Worm (Caenorhabditis elegans) whole organism, L2 larva: ENCODE data around the gene cyp-33E1.

ENCODE experiments used
- C34F6.9 ChIP-seq: fragments of 150-350 bp; optimal IDR thresholded peaks from 2 replicates; lab custom pipeline; 2014; ENCODE audit warnings: missing biosample characterization, missing genetic modification characterization
- F13H6.1 ChIP-seq: sonication (generic microtip); optimal IDR thresholded peaks from 2 replicates; lab custom pipeline; 2016; ENCODE audit warnings: missing genetic modification characterization, missing compliant biosample characterization
- R02D3.7 ChIP-seq: fragments of 150-350 bp; optimal IDR thresholded peaks from 2 replicates; lab custom pipeline; 2014; ENCODE audit warnings: missing biosample characterization, missing genetic modification characterization
- ZK546.5 ChIP-seq: sonication (generic microtip); optimal IDR thresholded peaks from 2 replicates; lab custom pipeline; 2017; ENCODE audit warnings: missing biosample characterization, missing genetic modification characterization
- alr-1 ChIP-seq: fragments of 150-350 bp; optimal IDR thresholded peaks from 2 replicates; lab custom pipeline; 2014; ENCODE audit warnings: missing biosample characterization, missing genetic modification characterization
- ama-1 ChIP-seq: fragments of 150-350 bp; optimal IDR thresholded peaks from 2 replicates; lab custom pipeline; 2018; ENCODE audit warnings: inconsistent platforms
- blmp-1 ChIP-seq: sonication (generic microtip); optimal IDR thresholded peaks from 2 replicates; lab custom pipeline; 2017; ENCODE audit warnings: missing genetic modification characterization, mild to moderate bottlenecking, missing compliant biosample characterization, antibody characterized with exemption, moderate library complexity; ENCODE audit not compliant: insufficient read depth
- ceh-16 ChIP-seq: fragments of 150-350 bp; optimal IDR thresholded peaks from 2 replicates; lab custom pipeline; 2014; ENCODE audit warnings: missing biosample characterization, missing genetic modification characterization
- ceh-82 ChIP-seq: fragments of 150-350 bp; optimal IDR thresholded peaks from 2 replicates; lab custom pipeline; 2014; ENCODE audit warnings: missing biosample characterization, missing genetic modification characterization
- crh-2 ChIP-seq: sonication (generic microtip); optimal IDR thresholded peaks from 2 replicates; lab custom pipeline; 2017; ENCODE audit warnings: missing biosample characterization, missing genetic modification characterization
- dmd-4 ChIP-seq: sonication (generic microtip); optimal IDR thresholded peaks from 2 replicates; lab custom pipeline; 2017; ENCODE audit warnings: missing biosample characterization, missing genetic modification characterization
- egl-27 ChIP-seq: sonication (generic microtip); optimal IDR thresholded peaks from 3 replicates; lab custom pipeline; 2017; ENCODE audit warnings: missing biosample characterization, missing genetic modification reagents, missing genetic modification characterization
- elt-3 ChIP-seq: sonication (generic microtip); optimal IDR thresholded peaks from 2 replicates; lab custom pipeline; 2017; ENCODE audit warnings: missing biosample characterization, missing genetic modification characterization
- gmeb-1 ChIP-seq: fragments of 150-350 bp; optimal IDR thresholded peaks from 2 replicates; lab custom pipeline; 2014; ENCODE audit warnings: missing biosample characterization, missing genetic modification characterization
- lin-11 ChIP-seq: fragments of 150-350 bp; sonication (generic microtip); optimal IDR thresholded peaks from 2 replicates; lab custom pipeline; 2014; ENCODE audit warnings: missing biosample characterization, missing genetic modification characterization, inconsistent platforms, mixed read lengths
- lin-13 ChIP-seq: fragments of 150-350 bp; optimal IDR thresholded peaks from 2 replicates; lab custom pipeline; 2014; ENCODE audit warnings: missing biosample characterization, missing genetic modification reagents, missing genetic modification characterization
- lin-39 ChIP-seq: fragments of 150-350 bp; optimal IDR thresholded peaks from 2 replicates; lab custom pipeline; 2014; ENCODE audit warnings: missing biosample characterization, missing genetic modification reagents, missing genetic modification characterization
- lsy-2 ChIP-seq, 2 experiments: fragments of 150-350 bp in 1 of 2; sonication (generic microtip) in 1 of 2; optimal IDR thresholded peaks; 2 replicates each; lab custom pipeline; 2014 to 2017; ENCODE audit warnings: missing biosample characterization in 2 of 2, missing genetic modification characterization in 2 of 2
- mab-5 ChIP-seq: fragments of 150-350 bp; optimal IDR thresholded peaks from 2 replicates; lab custom pipeline; 2014; ENCODE audit warnings: missing biosample characterization, missing genetic modification characterization
- mbf-1 ChIP-seq: sonication (generic microtip); optimal IDR thresholded peaks from 2 replicates; lab custom pipeline; 2017; ENCODE audit warnings: missing biosample characterization, missing genetic modification characterization
- mdl-1 ChIP-seq, 2 experiments: fragments of 150-350 bp in 1 of 2; sonication (generic microtip) in 1 of 2; optimal IDR thresholded peaks; 2 replicates each; lab custom pipeline; 2017; ENCODE audit warnings: missing biosample characterization in 2 of 2, missing genetic modification characterization in 2 of 2
- nhr-11 ChIP-seq: fragments of 150-350 bp; optimal IDR thresholded peaks from 2 replicates; lab custom pipeline; 2014; ENCODE audit warnings: missing biosample characterization, missing genetic modification characterization
- nhr-12 ChIP-seq: fragments of 150-350 bp; optimal IDR thresholded peaks from 2 replicates; lab custom pipeline; 2014; ENCODE audit warnings: missing biosample characterization, missing genetic modification characterization
- nhr-129 ChIP-seq: fragments of 150-350 bp; optimal IDR thresholded peaks from 2 replicates; lab custom pipeline; 2014; ENCODE audit warnings: missing biosample characterization, missing genetic modification characterization
- nhr-21 ChIP-seq: fragments of 150-350 bp; optimal IDR thresholded peaks from 2 replicates; lab custom pipeline; 2014; ENCODE audit warnings: missing biosample characterization, missing genetic modification characterization
- nhr-23 ChIP-seq: fragments of 150-350 bp; optimal IDR thresholded peaks from 2 replicates; lab custom pipeline; 2014; ENCODE audit warnings: missing biosample characterization, missing genetic modification reagents, missing genetic modification characterization
- nhr-25 ChIP-seq: fragments of 150-350 bp; sonication (generic microtip); optimal IDR thresholded peaks from 3 replicates; lab custom pipeline; 2014; ENCODE audit warnings: missing biosample characterization, missing genetic modification characterization
- nhr-6 ChIP-seq: fragments of 150-350 bp; optimal IDR thresholded peaks from 2 replicates; lab custom pipeline; 2014; ENCODE audit warnings: missing biosample characterization, missing genetic modification characterization
- nhr-77 ChIP-seq: fragments of 150-350 bp; optimal IDR thresholded peaks from 2 replicates; lab custom pipeline; 2014; ENCODE audit warnings: missing biosample characterization, missing genetic modification characterization
- peb-1 ChIP-seq: fragments of 150-350 bp; optimal IDR thresholded peaks from 2 replicates; lab custom pipeline; 2014; ENCODE audit warnings: missing biosample characterization, missing genetic modification characterization
- sem-4 ChIP-seq: fragments of 150-350 bp; optimal IDR thresholded peaks from 2 replicates; lab custom pipeline; 2014; ENCODE audit warnings: missing biosample characterization, missing genetic modification reagents, missing genetic modification characterization
- skn-1 ChIP-seq: sonication (generic microtip); optimal IDR thresholded peaks from 2 replicates; lab custom pipeline; 2017; ENCODE audit warnings: missing biosample characterization, missing genetic modification characterization
- sma-3 ChIP-seq: sonication (generic microtip); optimal IDR thresholded peaks from 2 replicates; lab custom pipeline; 2016; ENCODE audit warnings: missing genetic modification reagents, missing genetic modification characterization, missing compliant biosample characterization
- sma-9 ChIP-seq, 2 experiments: fragments of 150-350 bp in 1 of 2; sonication (generic microtip) in 1 of 2; optimal IDR thresholded peaks; 2 replicates each; lab custom pipeline; 2014 to 2016; ENCODE audit warnings: missing genetic modification characterization in 2 of 2, mild to moderate bottlenecking in 1 of 2, missing biosample characterization in 1 of 2, missing compliant biosample characterization in 1 of 2, missing genetic modification reagents in 1 of 2, moderate library complexity in 1 of 2
- snpc-4 ChIP-seq: fragments of 150-350 bp; optimal IDR thresholded peaks from 2 replicates; lab custom pipeline; 2014; ENCODE audit warnings: missing biosample characterization, missing genetic modification characterization
- unc-39 ChIP-seq: fragments of 150-350 bp; optimal IDR thresholded peaks from 2 replicates; lab custom pipeline; 2014; ENCODE audit warnings: missing biosample characterization, missing genetic modification characterization
- unc-55 ChIP-seq: fragments of 150-350 bp; sonication (generic microtip); optimal IDR thresholded peaks from 3 replicates; lab custom pipeline; 2014; ENCODE audit warnings: missing biosample characterization, missing genetic modification reagents, missing genetic modification characterization
- unc-62 ChIP-seq: fragments of 150-350 bp; optimal IDR thresholded peaks from 2 replicates; lab custom pipeline; 2014; ENCODE audit warnings: missing biosample characterization, missing genetic modification reagents, missing genetic modification characterization
- zag-1 ChIP-seq: fragments of 150-350 bp; optimal IDR thresholded peaks from 2 replicates; lab custom pipeline; 2014; ENCODE audit warnings: missing biosample characterization, missing genetic modification characterization
- ztf-1 ChIP-seq: fragments of 200-800 bp; sonication (Bioruptor generic); conservative IDR thresholded peaks from 2 replicates; pipeline ENCODE4 v1.3.6; 2022; ENCODE audit warnings: missing genetic modification characterization, missing compliant biosample characterization
- ztf-11 ChIP-seq: sonication (generic microtip); optimal IDR thresholded peaks from 2 replicates; lab custom pipeline; 2017; ENCODE audit warnings: missing biosample characterization, missing genetic modification characterization
- ztf-4 ChIP-seq: fragments of 150-350 bp; optimal IDR thresholded peaks from 2 replicates; lab custom pipeline; 2014; ENCODE audit warnings: missing biosample characterization, missing genetic modification characterization

Gene cyp-33E1

DNA sequence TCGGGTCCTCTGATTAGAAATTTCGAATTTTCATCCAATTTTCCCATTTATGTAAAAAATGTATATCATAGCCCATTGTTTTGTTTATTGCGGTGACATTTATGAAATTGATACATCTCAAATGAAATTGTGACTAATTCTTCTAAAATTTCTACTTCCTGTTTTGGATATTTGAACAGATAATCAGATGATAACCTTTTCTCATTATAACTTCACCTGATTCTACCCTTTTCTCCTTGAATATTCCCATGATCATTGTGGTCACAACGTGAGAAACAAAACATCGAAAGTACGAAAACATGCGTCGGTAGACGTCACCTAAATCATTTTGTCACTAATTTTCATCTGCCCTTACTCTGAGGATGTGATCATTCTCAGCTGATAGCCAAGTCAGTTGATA lies 18.2 kb downstream of the cyp-33E1 start:
- TF ChIP-seq nhr-6: no peak
- TF ChIP-seq sma-9 (GFP tag; optimal IDR thresholded peaks at IDR 0.05; lab: Kevin White, UChicago): no peak
- no peak for TF ChIP-seq sma-9 (tag; optimal IDR thresholded peaks at IDR 0.05; lab: Kevin White, UChicago)

DNA sequence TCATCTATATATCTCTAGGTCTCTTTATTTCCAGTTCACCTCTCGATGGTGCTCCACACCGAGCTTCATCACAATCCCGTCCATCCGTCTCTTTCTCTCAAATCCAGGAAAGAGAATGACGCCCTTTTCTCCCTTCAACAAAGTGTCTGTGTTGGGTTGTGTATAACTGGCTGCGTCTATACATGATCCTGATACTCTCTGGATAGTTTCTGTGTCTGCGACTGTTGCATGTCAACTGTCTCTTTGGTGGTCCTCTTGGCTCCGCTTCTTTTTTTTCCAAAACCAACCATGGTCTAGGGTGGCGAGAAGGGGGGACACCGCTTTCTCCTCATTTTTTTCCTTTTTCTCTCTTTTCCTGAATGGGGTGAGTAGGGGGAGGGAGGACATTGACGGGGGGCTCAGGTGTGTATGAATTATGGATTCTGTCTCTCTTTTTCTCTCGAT lies 18.8 kb downstream of the cyp-33E1 start:
- TF ChIP-seq sma-9 (GFP tag; optimal IDR thresholded peaks at IDR 0.05; lab: Kevin White, UChicago) (peak; percentile 63), sma-9 (tag; optimal IDR thresholded peaks at IDR 0.05; lab: Kevin White, UChicago) (no peak), ztf-1 (GFP tag; lab: Robert Waterston, UW) (no peak), unc-62 (no peak), lsy-2 (tag; optimal IDR thresholded peaks at IDR 0.05; lab: Kevin White, UChicago) (peak; percentile 35 to 59), sem-4 (peak; percentile 56), nhr-6 (no peak), mdl-1 (tag; optimal IDR thresholded peaks at IDR 0.05; lab: Kevin White, UChicago) (peak in 1 of 2 experiments; percentile 36), sma-3 (GFP tag; lab: Kevin White, UChicago) (no peak), zag-1 (tag; lab: Kevin White, UChicago) (no peak), ama-1 (lab: Kevin White, UChicago) (no peak), nhr-12 (tag; lab: Kevin White, UChicago) (no peak), ceh-82 (tag; lab: Kevin White, UChicago) (no peak), unc-55 (GFP tag; lab: Kevin White, UChicago) (peak; percentile 65), C34F6.9 (tag; lab: Kevin White, UChicago) (peak; percentile 59), gmeb-1 (no peak), nhr-129 (peak; percentile 83), snpc-4 (tag; lab: Kevin White, UChicago) (peak; percentile 39), crh-2 (peak; percentile 59), ztf-4 (tag; lab: Kevin White, UChicago) (peak; percentile 61), unc-39 (tag; lab: Kevin White, UChicago) (no peak), F13H6.1 (tag; lab: Kevin White, UChicago) (peak; percentile 86)

DNA sequence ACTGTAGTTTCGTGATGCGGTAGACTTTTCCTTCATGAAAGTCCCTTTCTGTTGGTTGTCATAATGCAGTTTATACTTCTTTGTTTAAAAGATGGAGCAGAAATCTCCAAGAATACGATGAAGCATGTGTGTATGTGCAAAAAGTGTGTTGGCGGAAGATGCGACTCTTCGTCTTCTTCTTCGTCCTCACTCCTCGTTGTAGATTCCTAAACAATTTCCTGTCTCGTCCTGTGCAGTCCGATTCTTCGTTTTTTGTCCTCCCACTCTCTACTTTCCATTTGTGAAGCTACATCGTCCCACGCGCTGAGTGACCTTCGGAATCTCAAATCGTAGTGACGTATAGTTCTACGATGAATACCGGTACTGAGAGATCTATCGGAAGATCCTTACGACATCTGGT lies 20.1 kb downstream of the cyp-33E1 start:
- no peak for TF ChIP-seq snpc-4 (tag; lab: Kevin White, UChicago)
- TF ChIP-seq nhr-21 (tag; lab: Kevin White, UChicago): no peak
- TF ChIP-seq sma-9 (GFP tag; optimal IDR thresholded peaks at IDR 0.05; lab: Kevin White, UChicago): no peak
- TF ChIP-seq sma-9 (tag; optimal IDR thresholded peaks at IDR 0.05; lab: Kevin White, UChicago): no peak
- TF ChIP-seq peb-1 (tag; lab: Kevin White, UChicago): no peak
- no peak for TF ChIP-seq nhr-11 (tag; lab: Kevin White, UChicago)
- no peak for TF ChIP-seq sma-3 (GFP tag; lab: Kevin White, UChicago)
- TF ChIP-seq nhr-129: no peak
- no peak for TF ChIP-seq F13H6.1 (tag; lab: Kevin White, UChicago)
- no peak for TF ChIP-seq ceh-82 (tag; lab: Kevin White, UChicago)
- TF ChIP-seq zag-1 (tag; lab: Kevin White, UChicago): no peak
- TF ChIP-seq lin-11 (tag; lab: Kevin White, UChicago): no peak
- no peak for TF ChIP-seq mab-5 (tag; lab: Kevin White, UChicago)
- no peak for TF ChIP-seq alr-1 (tag; lab: Kevin White, UChicago)
- TF ChIP-seq unc-62: no peak
- TF ChIP-seq elt-3: no peak
- no peak for TF ChIP-seq ceh-16

DNA sequence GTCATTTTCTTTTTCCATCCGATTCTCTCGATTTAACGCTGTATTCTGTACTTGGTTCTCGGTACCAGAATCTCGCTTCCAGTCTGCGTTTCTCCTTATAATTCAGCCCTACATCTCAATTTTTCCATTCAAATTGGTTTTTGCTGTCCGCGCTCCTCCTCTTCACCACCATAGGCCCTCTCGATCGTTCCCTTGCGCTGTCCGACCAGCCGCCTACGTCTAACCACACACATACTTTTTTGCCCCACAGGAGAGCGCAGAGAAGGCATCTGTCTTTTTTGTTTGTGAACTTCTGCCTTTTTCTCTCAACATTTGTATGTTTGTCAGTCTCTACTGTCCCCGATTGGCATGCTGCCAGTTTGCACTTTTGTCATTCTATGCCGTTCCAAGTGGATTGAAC lies 21.1 kb downstream of the cyp-33E1 start, which contains the start of gene F42A9.11:
F42A9.11 (plus strand) TSS at position 310 of the 400 bp plus-strand sequence.
- no peak for TF ChIP-seq ztf-1 (GFP tag; lab: Robert Waterston, UW)
- no peak for TF ChIP-seq nhr-12 (tag; lab: Kevin White, UChicago)
- peak; percentile 55 for TF ChIP-seq nhr-129
- no peak for TF ChIP-seq lin-39 (tag; lab: Kevin White, UChicago)
- TF ChIP-seq alr-1 (tag; lab: Kevin White, UChicago): no peak
- TF ChIP-seq sma-9 (GFP tag; optimal IDR thresholded peaks at IDR 0.05; lab: Kevin White, UChicago): peak; percentile 4
- TF ChIP-seq sma-9 (tag; optimal IDR thresholded peaks at IDR 0.05; lab: Kevin White, UChicago): no peak
- peak; percentile 19 for TF ChIP-seq sem-4
- peak; percentile 55 for TF ChIP-seq sma-3 (GFP tag; lab: Kevin White, UChicago)
- TF ChIP-seq blmp-1 (tag; lab: Kevin White, UChicago): peak; percentile 53
- no peak for TF ChIP-seq skn-1 (tag; lab: Kevin White, UChicago)
- peak in 1 of 2 experiments; percentile 1 for TF ChIP-seq lsy-2 (tag; optimal IDR thresholded peaks at IDR 0.05; lab: Kevin White, UChicago)
- no peak for TF ChIP-seq ama-1 (lab: Kevin White, UChicago)
- no peak for TF ChIP-seq nhr-77 (tag; lab: Kevin White, UChicago)
- peak; percentile 46 for TF ChIP-seq C34F6.9 (tag; lab: Kevin White, UChicago)
- TF ChIP-seq lin-11 (tag; lab: Kevin White, UChicago): no peak
- TF ChIP-seq nhr-21 (tag; lab: Kevin White, UChicago): no peak
- no peak for TF ChIP-seq elt-3
- no peak for TF ChIP-seq mdl-1 (tag; optimal IDR thresholded peaks at IDR 0.05; lab: Kevin White, UChicago)
- no peak for TF ChIP-seq lin-13 (GFP tag; lab: Kevin White, UChicago)
- peak; percentile 61 for TF ChIP-seq F13H6.1 (tag; lab: Kevin White, UChicago)
- TF ChIP-seq dmd-4 (tag; lab: Kevin White, UChicago): no peak
- TF ChIP-seq ceh-82 (tag; lab: Kevin White, UChicago): no peak
- TF ChIP-seq egl-27: peak; percentile 16
- no peak for TF ChIP-seq mbf-1 (tag; lab: Kevin White, UChicago)
- no peak for TF ChIP-seq nhr-6
- no peak for TF ChIP-seq R02D3.7 (tag; lab: Kevin White, UChicago)
- TF ChIP-seq ztf-11 (tag; lab: Kevin White, UChicago): no peak
- TF ChIP-seq nhr-25 (tag; lab: Kevin White, UChicago): peak; percentile 50
- no peak for TF ChIP-seq unc-62
- TF ChIP-seq peb-1 (tag; lab: Kevin White, UChicago): no peak
- no peak for TF ChIP-seq nhr-11 (tag; lab: Kevin White, UChicago)
- no peak for TF ChIP-seq ceh-16
- TF ChIP-seq ztf-4 (tag; lab: Kevin White, UChicago): no peak
- TF ChIP-seq ZK546.5 (tag; lab: Kevin White, UChicago): no peak
- TF ChIP-seq nhr-23 (tag; lab: Kevin White, UChicago): no peak
- TF ChIP-seq crh-2: no peak
